Worm (Caenorhabditis elegans) whole organism, L4 larva: ENCODE data around the gene cyn-6.

Experiments used
- D1046.2 ChIP-seq: fragments of 200-800 bp; sonication (Bioruptor generic); IDR thresholded peaks from 2 replicates; pipeline ENCODE4 v1.3.6; 2022; ENCODE audit warnings: missing genetic modification characterization, missing compliant biosample characterization
- F44E2.7 ChIP-seq: fragments of 200-800 bp; sonication (Bioruptor generic); IDR thresholded peaks from 2 replicates; pipeline ENCODE4 v2.1.2; 2022; ENCODE audit warnings: missing genetic modification characterization, missing compliant biosample characterization
- R02D3.7 ChIP-seq: fragments of 150-350 bp; sonication (generic microtip); optimal IDR thresholded peaks from 3 replicates; lab custom pipeline; 2014; ENCODE audit warnings: missing biosample characterization, missing genetic modification characterization
- Y48G9A.11 ChIP-seq: fragments of 200-800 bp; sonication (Bioruptor generic); IDR thresholded peaks from 2 replicates; pipeline ENCODE4 v1.3.6; 2022; ENCODE audit warnings: missing genetic modification reagents, missing genetic modification characterization, missing compliant biosample characterization
- Y5F2A.4 ChIP-seq: fragments of 200-800 bp; sonication (Bioruptor generic); optimal IDR thresholded peaks from 2 replicates; lab custom pipeline; 2018; ENCODE audit warnings: mild to moderate bottlenecking, missing genetic modification characterization, missing compliant biosample characterization
- ZK337.2 ChIP-seq: fragments of 200-800 bp; sonication (Bioruptor generic); IDR thresholded peaks from 2 replicates; pipeline ENCODE4 v1.3.6; 2022; ENCODE audit warnings: missing genetic modification reagents, missing genetic modification characterization, missing compliant biosample characterization
- aha-1 ChIP-seq: fragments of 150-350 bp; peaks from one replicate; lab custom pipeline; 2014; ENCODE audit warnings: missing biosample characterization, missing genetic modification characterization
- ama-1 ChIP-seq: fragments of 150-350 bp; optimal IDR thresholded peaks from 2 replicates; lab custom pipeline; 2014; ENCODE audit warnings: inconsistent platforms, mixed read lengths
- attf-4 ChIP-seq: sonication (generic microtip); optimal IDR thresholded peaks from 3 replicates; lab custom pipeline; 2017; ENCODE audit warnings: missing biosample characterization, missing genetic modification characterization
- ceh-20 ChIP-seq: fragments of 200-800 bp; sonication (Bioruptor generic); IDR thresholded peaks from 2 replicates; pipeline ENCODE4 v1.3.6; 2022; ENCODE audit warnings: missing genetic modification reagents, missing genetic modification characterization, missing compliant biosample characterization
- ceh-28 ChIP-seq: fragments of 150-350 bp; optimal IDR thresholded peaks from 2 replicates; lab custom pipeline; 2014; ENCODE audit warnings: missing biosample characterization, missing genetic modification reagents, missing genetic modification characterization
- ceh-32 ChIP-seq: sonication (generic microtip); optimal IDR thresholded peaks from 2 replicates; lab custom pipeline; 2016; ENCODE audit warnings: mild to moderate bottlenecking, missing genetic modification characterization, missing compliant biosample characterization; ENCODE audit not compliant: poor library complexity
- ceh-82 ChIP-seq: sonication (generic microtip); optimal IDR thresholded peaks from 2 replicates; lab custom pipeline; 2017; ENCODE audit warnings: missing biosample characterization, missing genetic modification characterization
- ctbp-1 ChIP-seq: fragments of 200-800 bp; sonication (Bioruptor generic); IDR thresholded peaks from 2 replicates; pipeline ENCODE4 v1.3.6; 2022; ENCODE audit warnings: missing genetic modification reagents, missing genetic modification characterization, missing compliant biosample characterization
- daf-12 ChIP-seq: fragments of 150-350 bp; optimal IDR thresholded peaks from 2 replicates; lab custom pipeline; 2014; ENCODE audit warnings: missing biosample characterization, missing genetic modification reagents, missing genetic modification characterization
- egl-27 ChIP-seq: sonication (generic microtip); optimal IDR thresholded peaks from 3 replicates; lab custom pipeline; 2017; ENCODE audit warnings: missing biosample characterization, missing genetic modification reagents, missing genetic modification characterization
- egl-43 ChIP-seq: fragments of 200-800 bp; sonication (Bioruptor generic); IDR thresholded peaks from 2 replicates; pipeline ENCODE4 v1.3.6; 2022; ENCODE audit warnings: missing genetic modification reagents, missing genetic modification characterization, missing compliant biosample characterization
- fkh-10 ChIP-seq: fragments of 150-350 bp; optimal IDR thresholded peaks from 2 replicates; lab custom pipeline; 2014; ENCODE audit warnings: missing biosample characterization, missing genetic modification reagents, missing genetic modification characterization
- hlh-30 ChIP-seq: sonication (generic microtip); optimal IDR thresholded peaks from 2 replicates; lab custom pipeline; 2017; ENCODE audit warnings: antibody characterized with exemption, mild to moderate bottlenecking, missing genetic modification characterization, missing compliant biosample characterization; ENCODE audit not compliant: insufficient read depth
- lin-15B ChIP-seq: fragments of 150-350 bp; sonication (generic microtip); optimal IDR thresholded peaks from 3 replicates; lab custom pipeline; 2014; ENCODE audit warnings: missing biosample characterization, missing genetic modification characterization
- lin-29 ChIP-seq: fragments of 200-800 bp; sonication (Bioruptor generic); IDR thresholded peaks from 2 replicates; pipeline ENCODE4 v1.3.6; 2022; ENCODE audit warnings: missing genetic modification reagents, missing genetic modification characterization, missing compliant biosample characterization
- lin-38 ChIP-seq: fragments of 200-800 bp; sonication (Bioruptor generic); IDR thresholded peaks from 2 replicates; pipeline ENCODE4 v1.3.6; 2022; ENCODE audit warnings: missing genetic modification reagents, missing genetic modification characterization, missing compliant biosample characterization
- lin-39 ChIP-seq: fragments of 150-350 bp; optimal IDR thresholded peaks from 2 replicates; lab custom pipeline; 2014; ENCODE audit warnings: missing biosample characterization, missing genetic modification reagents, missing genetic modification characterization
- madf-5 ChIP-seq, 2 experiments: fragments of 200-800 bp; sonication (Bioruptor generic); IDR thresholded peaks; 2 replicates each; pipeline ENCODE4 v1.3.6; 2022; ENCODE audit warnings: missing compliant biosample characterization in 2 of 2, missing genetic modification characterization in 2 of 2
- mep-1 ChIP-seq: fragments of 150-350 bp; sonication (generic microtip); optimal IDR thresholded peaks from 3 replicates; lab custom pipeline; 2014; ENCODE audit warnings: missing biosample characterization, missing genetic modification characterization
- mes-2 ChIP-seq: sonication (generic microtip); optimal IDR thresholded peaks from 2 replicates; lab custom pipeline; 2016; ENCODE audit warnings: missing genotype, mild to moderate bottlenecking, missing genetic modification characterization, missing compliant biosample characterization; ENCODE audit not compliant: poor library complexity, severe bottlenecking
- mxl-3 ChIP-seq: fragments of 200-800 bp; sonication (Bioruptor generic); optimal IDR thresholded peaks from 2 replicates; lab custom pipeline; 2018; ENCODE audit warnings: mild to moderate bottlenecking, missing genetic modification characterization, missing compliant biosample characterization
- nhr-25 ChIP-seq: sonication (generic microtip); optimal IDR thresholded peaks from 2 replicates; lab custom pipeline; 2017; ENCODE audit warnings: missing genetic modification characterization, mild to moderate bottlenecking, missing compliant biosample characterization, antibody characterized with exemption, moderate library complexity, borderline replicate concordance; ENCODE audit not compliant: insufficient read depth
- nhr-42 ChIP-seq: fragments of 200-800 bp; sonication (Bioruptor generic); IDR thresholded peaks from 2 replicates; pipeline ENCODE4 v1.3.6; 2022; ENCODE audit warnings: missing genetic modification characterization, missing compliant biosample characterization
- nhr-48 ChIP-seq: sonication (generic microtip); optimal IDR thresholded peaks from 2 replicates; lab custom pipeline; 2016; ENCODE audit warnings: mild to moderate bottlenecking, missing genetic modification characterization, missing compliant biosample characterization
- nhr-6 ChIP-seq: fragments of 150-350 bp; optimal IDR thresholded peaks from 2 replicates; lab custom pipeline; 2014; ENCODE audit warnings: missing biosample characterization, missing genetic modification characterization
- nhr-76 ChIP-seq: fragments of 150-350 bp; optimal IDR thresholded peaks from 2 replicates; lab custom pipeline; 2014; ENCODE audit warnings: missing biosample characterization, missing genetic modification characterization
- nhr-77 ChIP-seq: fragments of 150-350 bp; optimal IDR thresholded peaks from 2 replicates; lab custom pipeline; 2014; ENCODE audit warnings: missing biosample characterization, missing genetic modification characterization
- pha-4 ChIP-seq, 2 experiments: fragments of 150-350 bp in 1 of 2; fragments of 200-800 bp in 1 of 2; sonication (Bioruptor generic) in 1 of 2; IDR thresholded peaks in 1 of 2; optimal IDR thresholded peaks in 1 of 2; 2 replicates each; pipeline versions ENCODE4 v1.3.6 to Lab custom; 2014 to 2022; ENCODE audit warnings: missing genetic modification characterization in 2 of 2, missing genetic modification reagents in 2 of 2, missing biosample characterization in 1 of 2, missing compliant biosample characterization in 1 of 2
- sdz-12 ChIP-seq: fragments of 200-800 bp; sonication (Bioruptor generic); optimal IDR thresholded peaks from 2 replicates; lab custom pipeline; 2018; ENCODE audit warnings: mild to moderate bottlenecking, missing genetic modification characterization, missing compliant biosample characterization
- set-16 ChIP-seq: fragments of 200-800 bp; sonication (Bioruptor generic); IDR thresholded peaks from 2 replicates; pipeline ENCODE4 v1.3.6; 2022; ENCODE audit warnings: missing genetic modification reagents, missing genetic modification characterization, missing compliant biosample characterization
- snpc-1.2 ChIP-seq: fragments of 200-800 bp; sonication (Bioruptor generic); IDR thresholded peaks from 2 replicates; pipeline ENCODE4 v1.3.6; 2022; ENCODE audit warnings: missing genetic modification reagents, missing genetic modification characterization, missing compliant biosample characterization
- snpc-4 ChIP-seq: fragments of 150-350 bp; optimal IDR thresholded peaks from 2 replicates; lab custom pipeline; 2014; ENCODE audit warnings: missing biosample characterization, missing genetic modification characterization
- spr-1 ChIP-seq: sonication (generic microtip); optimal IDR thresholded peaks from 2 replicates; lab custom pipeline; 2016; ENCODE audit warnings: mild to moderate bottlenecking, missing genetic modification characterization, missing compliant biosample characterization
- tag-97 ChIP-seq: fragments of 200-800 bp; sonication (Bioruptor generic); IDR thresholded peaks from 2 replicates; pipeline ENCODE4 v1.3.6; 2022; ENCODE audit warnings: missing genetic modification characterization, missing compliant biosample characterization
- unc-130 ChIP-seq: sonication (generic microtip); optimal IDR thresholded peaks from 2 replicates; lab custom pipeline; 2016; ENCODE audit warnings: missing genetic modification reagents, missing genetic modification characterization, missing compliant biosample characterization
- unc-62 ChIP-seq, 3 experiments: fragments of 150-350 bp in 1 of 3; sonication (generic microtip); optimal IDR thresholded peaks in 2 of 3; peaks in 1 of 3; 1 replicate in 1 of 3; 2 replicates in 2 of 3; lab custom pipeline; 2014 to 2017; ENCODE audit warnings: missing biosample characterization in 3 of 3, missing genetic modification characterization in 3 of 3, missing genetic modification reagents in 3 of 3, missing genotype in 1 of 3
- vab-7 ChIP-seq: fragments of 200-800 bp; sonication (Bioruptor generic); IDR thresholded peaks from 2 replicates; pipeline ENCODE4 v1.3.6; 2022; ENCODE audit warnings: missing genetic modification reagents, missing genetic modification characterization, missing compliant biosample characterization
- zag-1 ChIP-seq: fragments of 150-350 bp; optimal IDR thresholded peaks from 2 replicates; lab custom pipeline; 2014; ENCODE audit warnings: missing biosample characterization, missing genetic modification characterization
- zip-11 ChIP-seq: fragments of 200-800 bp; sonication (Bioruptor generic); IDR thresholded peaks from 2 replicates; pipeline ENCODE4 v1.3.6; 2022; ENCODE audit warnings: missing genetic modification characterization, missing compliant biosample characterization
- zip-2 ChIP-seq: fragments of 150-350 bp; optimal IDR thresholded peaks from 2 replicates; lab custom pipeline; 2014; ENCODE audit warnings: missing biosample characterization, missing genetic modification characterization

cyn-6 gene

ce11 chrIII:793595-793994, 20.4 kb downstream of the cyn-6 start, which contains the start of gene snt-2 (continued):
- no peak for TF ChIP-seq vab-7 (GFP tag; lab: Robert Waterston, UW)
- peak; percentile 71 for TF ChIP-seq nhr-6 (tag; lab: Kevin White, UChicago)
- no peak for TF ChIP-seq nhr-48 (tag; lab: Kevin White, UChicago)
- TF ChIP-seq mes-2 (tag; lab: Kevin White, UChicago) = peak; percentile 85
- no peak for TF ChIP-seq ceh-82 (tag; lab: Kevin White, UChicago)
- TF ChIP-seq fkh-10 = peak; percentile 69
- TF ChIP-seq snpc-1.2 (GFP tag; lab: Robert Waterston, UW) = no peak
- TF ChIP-seq lin-15B (tag; lab: Kevin White, UChicago) = peak; percentile 14
- no peak for TF ChIP-seq R02D3.7 (tag; lab: Kevin White, UChicago)
- no peak for TF ChIP-seq zip-11 (GFP tag; lab: Robert Waterston, UW)
- TF ChIP-seq ZK337.2 (GFP tag; lab: Robert Waterston, UW) = no peak
- peak; percentile 84 for TF ChIP-seq mep-1 (tag; lab: Kevin White, UChicago)
- peak; percentile 87 for TF ChIP-seq hlh-30 (tag; lab: Kevin White, UChicago)
- TF ChIP-seq lin-38 (GFP tag; lab: Robert Waterston, UW) = peak; percentile 78
- TF ChIP-seq spr-1 (tag; lab: Kevin White, UChicago) = peak; percentile 28
- TF ChIP-seq Y5F2A.4 (GFP tag; lab: Kevin White, UChicago) = no peak
- TF ChIP-seq snpc-4 (tag; lab: Kevin White, UChicago) = no peak
- TF ChIP-seq lin-29 (GFP tag; lab: Robert Waterston, UW) = no peak
- no peak for TF ChIP-seq daf-12
- no peak for TF ChIP-seq unc-62 (GFP tag; optimal IDR thresholded peaks at IDR 0.05 in 1 of 2; lab: Kevin White, UChicago)
- no peak for TF ChIP-seq unc-62 (tag; optimal IDR thresholded peaks at IDR 0.05; lab: Kevin White, UChicago)
- peak; percentile 61; the same call in 1 of the 2 replicates for TF ChIP-seq Y48G9A.11 (GFP tag; lab: Robert Waterston, UW)
- TF ChIP-seq nhr-77 = peak; percentile 23
- no peak for TF ChIP-seq F44E2.7
- 0 out of 2 replicates have a peak, but pooled peaks have one; percentile 22 for TF ChIP-seq ceh-20
- TF ChIP-seq nhr-76 = no peak
- peak; percentile 7 for TF ChIP-seq zip-2 (tag; lab: Kevin White, UChicago)
- TF ChIP-seq set-16 = peak; percentile 39; the same call in 1 of the 2 replicates
- peak; percentile 100 for TF ChIP-seq D1046.2 (GFP tag; lab: Robert Waterston, UW)
- no peak for TF ChIP-seq ctbp-1 (GFP tag; lab: Robert Waterston, UW)
- TF ChIP-seq attf-4 = no peak
- TF ChIP-seq lin-39 = no peak

ce11 chrIII:794000-794399, 20.8 kb downstream of the cyn-6 start, which contains the start of gene rps-29:
rps-29 (plus strand) TSS chrIII:794300.
- TF ChIP-seq zip-11 (GFP tag; lab: Robert Waterston, UW) = no peak
- no peak for TF ChIP-seq pha-4 (GFP tag; IDR thresholded peaks at IDR 0.05; lab: Robert Waterston, UW)
- no peak for TF ChIP-seq pha-4 (tag; optimal IDR thresholded peaks at IDR 0.05; lab: Kevin White, UChicago)
- peak; percentile 1 for TF ChIP-seq aha-1 (tag; lab: Kevin White, UChicago)
- TF ChIP-seq ceh-28 (tag; lab: Kevin White, UChicago) = peak; percentile 15
- TF ChIP-seq, all 104 proteins: peak for 2

- TF ChIP-seq nhr-25 (tag; lab: Kevin White, UChicago) (no peak), ama-1 (lab: Kevin White, UChicago) (peak; percentile 43), ceh-32 (tag; lab: Kevin White, UChicago) (no peak), tag-97 (GFP tag; lab: Robert Waterston, UW) (no peak), D1046.2 (GFP tag; lab: Robert Waterston, UW) (0 out of 2 replicates have a peak, but pooled peaks have one; percentile 52), nhr-42 (no peak), madf-5 (GFP tag; IDR thresholded peaks at IDR 0.05; lab: Robert Waterston, UW) (0 out of 4 replicates have a peak, but pooled peaks of 1 of the 2 experiments have one; percentile 3), lin-38 (GFP tag; lab: Robert Waterston, UW) (peak; percentile 55), egl-43 (GFP tag; lab: Robert Waterston, UW) (0 out of 2 replicates have a peak, but pooled peaks have one; percentile 15), egl-27 (no peak), zag-1 (no peak), lin-39 (no peak), unc-62 (GFP tag; optimal IDR thresholded peaks at IDR 0.05 in 1 of 2; lab: Kevin White, UChicago) (peak in 1 of 2 experiments; percentile 65), unc-62 (tag; optimal IDR thresholded peaks at IDR 0.05; lab: Kevin White, UChicago) (no peak), mxl-3 (GFP tag; lab: Kevin White, UChicago) (no peak), sdz-12 (GFP tag; lab: Kevin White, UChicago) (no peak), unc-130 (GFP tag; lab: Kevin White, UChicago) (no peak)
Measured at ce11 chrIII:794984-795596, 21.9 kb downstream of the cyn-6 start, which contains the start of gene trpp-11. trpp-11 (plus strand) TSS chrIII:795136.
